Fruit fly (Drosophila melanogaster) whole organism, embryonic: Measurements from ENCODE around the gene CG14423.

Experiments
- Blimp-1 ChIP-seq: fragments of 200-800 bp; sonication (Bioruptor generic); optimal IDR thresholded peaks from 3 replicates; lab custom pipeline; 2018; ENCODE audit warnings: missing biosample characterization, missing genetic modification characterization, mild to moderate bottlenecking, moderate library complexity, missing genetic modification reagents
- CG10979 ChIP-seq: fragments of 200-800 bp; sonication (Bioruptor generic); optimal IDR thresholded peaks from 2 replicates; lab custom pipeline; 2018; ENCODE audit warnings: missing biosample characterization, mild to moderate bottlenecking, missing genetic modification characterization, moderate library complexity
- CG11093 ChIP-seq: fragments of 200-800 bp; sonication (Bioruptor generic); IDR thresholded peaks from 3 replicates; pipeline ENCODE4 v1.3.6; 2022; ENCODE audit warnings: missing biosample characterization, missing genetic modification characterization
- CG11504 ChIP-seq: fragments of 200-800 bp; sonication (Bioruptor generic); optimal IDR thresholded peaks from 3 replicates; lab custom pipeline; 2019; ENCODE audit warnings: missing biosample characterization, mild to moderate bottlenecking, missing genetic modification characterization, moderate library complexity
- CG14014 ChIP-seq: fragments of 200-800 bp; sonication (Bioruptor generic); IDR thresholded peaks from 2 replicates; pipeline ENCODE4 v1.3.6; 2022; ENCODE audit warnings: missing biosample characterization, missing genetic modification characterization
- CG1603 ChIP-seq: fragments of 200-800 bp; sonication (Bioruptor generic); optimal IDR thresholded peaks from 2 replicates; lab custom pipeline; 2019; ENCODE audit warnings: missing biosample characterization, mild to moderate bottlenecking, missing genetic modification characterization, moderate library complexity
- CG16779 ChIP-seq: fragments of 200-800 bp; sonication (Bioruptor generic); IDR thresholded peaks from 2 replicates; pipeline ENCODE4 v1.3.6; 2022; ENCODE audit warnings: missing biosample characterization, missing genetic modification characterization
- CG16815 ChIP-seq: fragments of 200-800 bp; sonication (Bioruptor generic); optimal IDR thresholded peaks from 3 replicates; lab custom pipeline; 2017; ENCODE audit warnings: missing biosample characterization, mild to moderate bottlenecking, missing genetic modification characterization
- CG17328 ChIP-seq: fragments of 200-800 bp; sonication (Bioruptor generic); IDR thresholded peaks from 2 replicates; pipeline ENCODE4 v1.3.6; 2022; ENCODE audit warnings: missing biosample characterization, missing genetic modification characterization
- CG2678 ChIP-seq: fragments of 200-800 bp; sonication (Bioruptor generic); optimal IDR thresholded peaks from 3 replicates; lab custom pipeline; 2019; ENCODE audit warnings: missing biosample characterization, mild to moderate bottlenecking, missing genetic modification characterization, moderate library complexity
- CG2712 ChIP-seq: fragments of 200-800 bp; optimal IDR thresholded peaks from 3 replicates; lab custom pipeline; 2019; ENCODE audit warnings: missing biosample characterization, mild to moderate bottlenecking, missing genetic modification characterization, moderate library complexity
- CG31441 ChIP-seq: fragments of 200-800 bp; sonication (Bioruptor generic); IDR thresholded peaks from 2 replicates; pipeline ENCODE4 v1.3.6; 2022; ENCODE audit warnings: missing biosample characterization, missing genetic modification characterization
- CG3726 ChIP-seq: fragments of 200-800 bp; sonication (Bioruptor generic); IDR thresholded peaks from 3 replicates; pipeline ENCODE4, ENCODE4 v1.3.6; 2022; ENCODE audit warnings: missing biosample characterization, missing genetic modification characterization
- CG4328 ChIP-seq: fragments of 200-800 bp; sonication (Bioruptor generic); optimal IDR thresholded peaks from 3 replicates; lab custom pipeline; 2017; ENCODE audit warnings: missing biosample characterization, missing genetic modification reagents, missing genetic modification characterization
- CG4404 ChIP-seq: fragments of 200-800 bp; sonication (Bioruptor generic); IDR thresholded peaks from 2 replicates; pipeline ENCODE4 v1.3.6; 2022; ENCODE audit warnings: missing biosample characterization, missing genetic modification characterization
- CG4617 ChIP-seq: fragments of 200-800 bp; sonication (Bioruptor generic); optimal IDR thresholded peaks from 3 replicates; lab custom pipeline; 2016; ENCODE audit warnings: missing biosample characterization, missing genetic modification characterization, borderline replicate concordance
- CG7839 ChIP-seq: fragments of 200-800 bp; sonication (Bioruptor generic); optimal IDR thresholded peaks from 3 replicates; lab custom pipeline; 2018; ENCODE audit warnings: missing biosample characterization, mild to moderate bottlenecking, missing genetic modification characterization, moderate library complexity
- Ets65A ChIP-seq: fragments of 200-800 bp; sonication (Bioruptor generic); peaks from one replicate; lab custom pipeline; 2016; ENCODE audit warnings: missing biosample characterization, missing genetic modification characterization
- Fer3 ChIP-seq: fragments of 200-800 bp; sonication (Bioruptor generic); optimal IDR thresholded peaks from 2 replicates; lab custom pipeline; 2018; ENCODE audit warnings: missing biosample characterization, mild to moderate bottlenecking, missing genetic modification characterization, moderate library complexity
- HLH3B ChIP-seq: fragments of 200-800 bp; sonication (Bioruptor generic); IDR thresholded peaks from 2 replicates; pipeline ENCODE4 v1.3.6; 2022; ENCODE audit warnings: missing biosample characterization, missing genetic modification characterization
- Hmr ChIP-seq: fragments of 200-800 bp; sonication (Bioruptor generic); optimal IDR thresholded peaks from 3 replicates; lab custom pipeline; 2017; ENCODE audit warnings: mild to moderate bottlenecking, missing biosample characterization, missing genetic modification reagents, missing genetic modification characterization
- Hr51 ChIP-seq, 2 experiments: fragments of 200-800 bp; sonication (Bioruptor generic); optimal IDR thresholded peaks; 2 replicates in 1 of 2; 3 replicates in 1 of 2; lab custom pipeline; 2016 to 2018; ENCODE audit warnings: missing biosample characterization in 2 of 2, missing genetic modification characterization in 2 of 2, mild to moderate bottlenecking in 1 of 2, moderate library complexity in 1 of 2
- Hsf ChIP-seq: fragments of 200-800 bp; sonication (Bioruptor generic); optimal IDR thresholded peaks from 3 replicates; lab custom pipeline; 2016; ENCODE audit warnings: missing biosample characterization, missing genetic modification characterization
- Oaz ChIP-seq: fragments of 200-800 bp; sonication (Bioruptor generic); IDR thresholded peaks from 2 replicates; pipeline ENCODE4 v1.3.6; 2022; ENCODE audit warnings: missing biosample characterization, missing genetic modification characterization
- Opbp ChIP-seq: fragments of 200-800 bp; sonication (Bioruptor generic); IDR thresholded peaks from 3 replicates; pipeline ENCODE4 v1.3.6; 2022; ENCODE audit warnings: missing biosample characterization, missing genetic modification characterization; ENCODE audit not compliant: partially characterized antibody
- Rfx ChIP-seq: fragments of 200-800 bp; sonication (Bioruptor generic); IDR thresholded peaks from 2 replicates; pipeline ENCODE4 v1.3.6; 2022; ENCODE audit warnings: missing biosample characterization, missing genetic modification characterization
- Xrp1 ChIP-seq: fragments of 200-800 bp; sonication (Bioruptor generic); IDR thresholded peaks from 2 replicates; pipeline ENCODE4 v1.3.6; 2022; ENCODE audit warnings: missing biosample characterization, missing genetic modification characterization
- bsh ChIP-seq, 2 experiments: fragments of 200-800 bp; sonication (Bioruptor generic); optimal IDR thresholded peaks; 2 replicates each; lab custom pipeline; 2017 to 2018; ENCODE audit warnings: mild to moderate bottlenecking in 2 of 2, missing biosample characterization in 2 of 2, missing genetic modification characterization in 2 of 2, moderate library complexity in 1 of 2
- caup ChIP-seq: fragments of 200-800 bp; sonication (Bioruptor generic); optimal IDR thresholded peaks from 3 replicates; lab custom pipeline; 2017; ENCODE audit warnings: missing biosample characterization, mild to moderate bottlenecking, missing genetic modification characterization, moderate library complexity; ENCODE audit not compliant: severe bottlenecking
- crol ChIP-seq: fragments of 200-800 bp; sonication (Bioruptor generic); IDR thresholded peaks from 2 replicates; pipeline ENCODE4 v1.3.6; 2022; ENCODE audit warnings: missing biosample characterization, missing genetic modification characterization
- dimm ChIP-seq: fragments of 200-800 bp; sonication (Bioruptor generic); IDR thresholded peaks from 2 replicates; pipeline ENCODE4 v1.3.6; 2022; ENCODE audit warnings: missing biosample characterization, missing genetic modification characterization
- dmrt99B ChIP-seq: fragments of 200-800 bp; sonication (Bioruptor generic); optimal IDR thresholded peaks from 2 replicates; lab custom pipeline; 2018; ENCODE audit warnings: missing biosample characterization, mild to moderate bottlenecking, missing genetic modification characterization, moderate library complexity
- esg ChIP-seq: fragments of 200-800 bp; sonication (Bioruptor generic); conservative IDR thresholded peaks from 2 replicates; pipeline ENCODE4 v1.3.6; 2022; ENCODE audit warnings: missing biosample characterization, missing genetic modification characterization
- ewg ChIP-seq: fragments of 200-800 bp; sonication (Bioruptor generic); optimal IDR thresholded peaks from 3 replicates; lab custom pipeline; 2017; ENCODE audit warnings: mild to moderate bottlenecking, missing biosample characterization, missing genetic modification reagents, missing genetic modification characterization
- gsb ChIP-seq: fragments of 200-800 bp; sonication (Bioruptor generic); IDR thresholded peaks from 2 replicates; pipeline ENCODE4 v1.3.6; 2022; ENCODE audit warnings: missing biosample characterization, missing genetic modification characterization
- ken ChIP-seq: fragments of 200-800 bp; sonication (Bioruptor generic); IDR thresholded peaks from 3 replicates; pipeline ENCODE4 v1.3.6; 2022; ENCODE audit warnings: missing biosample characterization, missing genetic modification characterization
- lilli ChIP-seq: fragments of 200-800 bp; sonication (Bioruptor generic); optimal IDR thresholded peaks from 3 replicates; lab custom pipeline; 2016; ENCODE audit warnings: missing biosample characterization, missing genetic modification characterization
- lmd ChIP-seq: fragments of 200-800 bp; sonication (Bioruptor generic); IDR thresholded peaks from 2 replicates; pipeline ENCODE4 v1.3.6; 2022; ENCODE audit warnings: missing biosample characterization, missing genetic modification characterization
- nmo ChIP-seq: fragments of 200-800 bp; sonication (Bioruptor generic); optimal IDR thresholded peaks from 2 replicates; lab custom pipeline; 2018; ENCODE audit warnings: missing biosample characterization, mild to moderate bottlenecking, missing genetic modification characterization, moderate library complexity
- phol ChIP-seq: fragments of 200-800 bp; sonication (Bioruptor generic); optimal IDR thresholded peaks from 3 replicates; lab custom pipeline; 2018; ENCODE audit warnings: missing biosample characterization, mild to moderate bottlenecking, missing genetic modification characterization, moderate library complexity
- ranshi ChIP-seq: fragments of 200-800 bp; sonication (Bioruptor generic); IDR thresholded peaks from 2 replicates; pipeline ENCODE4 v1.3.6; 2022; ENCODE audit warnings: missing biosample characterization, missing genetic modification characterization
- scrt ChIP-seq: fragments of 200-800 bp; sonication (Bioruptor generic); optimal IDR thresholded peaks from 2 replicates; lab custom pipeline; 2018; ENCODE audit warnings: missing biosample characterization, mild to moderate bottlenecking, missing genetic modification characterization, moderate library complexity
- sd ChIP-seq: fragments of 200-800 bp; sonication (Bioruptor generic); optimal IDR thresholded peaks from 3 replicates; lab custom pipeline; 2018; ENCODE audit warnings: missing biosample characterization, mild to moderate bottlenecking, missing genetic modification characterization, moderate library complexity
- slbo ChIP-seq: fragments of 200-800 bp; sonication (Bioruptor generic); IDR thresholded peaks from 2 replicates; pipeline ENCODE4 v1.3.6; 2022; ENCODE audit warnings: missing biosample characterization, missing genetic modification characterization
- sqz ChIP-seq: fragments of 200-800 bp; sonication (Bioruptor generic); optimal IDR thresholded peaks from 3 replicates; lab custom pipeline; 2018; ENCODE audit warnings: missing biosample characterization, mild to moderate bottlenecking, missing genetic modification characterization
- ttk ChIP-seq: fragments of 200-800 bp; sonication (Bioruptor generic); IDR thresholded peaks from 2 replicates; pipeline ENCODE4 v2.1.2; 2022; ENCODE audit warnings: missing biosample characterization, missing genetic modification characterization
- unpg ChIP-seq: fragments of 200-800 bp; sonication (Bioruptor generic); optimal IDR thresholded peaks from 3 replicates; lab custom pipeline; 2018; ENCODE audit warnings: missing biosample characterization, mild to moderate bottlenecking, missing genetic modification characterization, moderate library complexity
- yki ChIP-seq: fragments of >200 bp; optimal IDR thresholded peaks from 3 replicates; lab custom pipeline; 2018
- zfh1 ChIP-seq: fragments of 200-800 bp; sonication (Bioruptor generic); IDR thresholded peaks from 3 replicates; pipeline ENCODE4 v1.3.6; 2022; ENCODE audit warnings: missing biosample characterization, missing genetic modification characterization

CG14423 gene

dm6 chrX:2907105-2907694 is 38.0 kb upstream of the CG14423 start (continued):
- 0 out of 2 replicates have a peak, but pooled peaks have one; percentile 21 for TF ChIP-seq HLH3B (GFP tag; lab: Robert Waterston, UW)
- TF ChIP-seq ranshi: peak; percentile 42; the same call in 1 of the 2 replicates
- 0 out of 2 replicates have a peak, but pooled peaks have one; percentile 23 for TF ChIP-seq esg (GFP tag; lab: Robert Waterston, UW)
- TF ChIP-seq CG2678 (tag; lab: Kevin White, UChicago): peak; percentile 4
- no peak for TF ChIP-seq scrt (GFP tag; lab: Kevin White, UChicago)
- TF ChIP-seq gsb (GFP tag; lab: Robert Waterston, UW): no peak
- TF ChIP-seq lmd (GFP tag; lab: Robert Waterston, UW): 0 out of 2 replicates have a peak, but pooled peaks have one; percentile 20
- TF ChIP-seq dmrt99B: peak; percentile 36
- peak; percentile 49 for TF ChIP-seq CG1603 (tag; lab: Kevin White, UChicago)
- no peak for TF ChIP-seq dimm (GFP tag; lab: Robert Waterston, UW)
- no peak for TF ChIP-seq Fer3
- TF ChIP-seq Blimp-1 (GFP tag; lab: Kevin White, UChicago): peak; percentile 17
- peak; percentile 5 for TF ChIP-seq phol (tag; lab: Kevin White, UChicago)
- 0 out of 3 replicates have a peak, but pooled peaks have one; percentile 40 for TF ChIP-seq CG11093 (GFP tag; lab: Robert Waterston, UW)
- no peak for TF ChIP-seq CG14014 (GFP tag; lab: Robert Waterston, UW)
- 0 out of 2 replicates have a peak, but pooled peaks have one; percentile 23 for TF ChIP-seq CG31441 (GFP tag; lab: Robert Waterston, UW)
- TF ChIP-seq CG17328 (GFP tag; lab: Robert Waterston, UW): peak; percentile 47; the same call in 1 of the 2 replicates
- TF ChIP-seq CG4404: no peak
- TF ChIP-seq crol (GFP tag; lab: Robert Waterston, UW): peak; percentile 28; the same call in 1 of the 2 replicates
- TF ChIP-seq unpg: peak; percentile 20
- peak; percentile 7 for TF ChIP-seq CG2712 (tag; lab: Kevin White, UChicago)
- no peak for TF ChIP-seq CG16815
- peak; percentile 11 for TF ChIP-seq CG10979
- peak in 1 of 2 experiments; percentile 37 for TF ChIP-seq bsh (GFP tag; optimal IDR thresholded peaks at IDR 0.05; lab: Kevin White, UChicago)
- TF ChIP-seq ttk (GFP tag; lab: Robert Waterston, UW): peak; percentile 51; the same call in 1 of the 2 replicates
- TF ChIP-seq Opbp (GFP tag; lab: Robert Waterston, UW): no peak
- TF ChIP-seq CG7839 (tag; lab: Kevin White, UChicago): peak; percentile 21
- TF ChIP-seq Ets65A: peak; percentile 81
- TF ChIP-seq CG11504: peak; percentile 37
- peak; percentile 1 for TF ChIP-seq Hsf
- TF ChIP-seq nmo: peak; percentile 4
- peak; percentile 21; the same call in 1 of the 2 replicates for TF ChIP-seq Xrp1 (GFP tag; lab: Robert Waterston, UW)
- no peak for TF ChIP-seq CG16779

dm6 chrX:2912581-2912980 is 32.6 kb upstream of the CG14423 start:
- TF ChIP-seq lilli (GFP tag; lab: Kevin White, UChicago) (peak; percentile 5), Hmr (GFP tag; lab: Kevin White, UChicago) (peak; percentile 34), CG4328 (GFP tag; lab: Kevin White, UChicago) (no peak), Blimp-1 (GFP tag; lab: Kevin White, UChicago) (peak; percentile 21), sd (tag; lab: Kevin White, UChicago) (no peak), slbo (GFP tag; lab: Robert Waterston, UW) (peak; percentile 54), CG3726 (no peak), zfh1 (GFP tag; lab: Robert Waterston, UW) (no peak), CG4617 (GFP tag; lab: Kevin White, UChicago) (no peak), CG2678 (tag; lab: Kevin White, UChicago) (peak; percentile 24), Rfx (0 out of 2 replicates have a peak, but pooled peaks have one; percentile 10), sqz (no peak), CG11504 (peak; percentile 46), ken (GFP tag; lab: Robert Waterston, UW) (no peak), Hr51 (GFP tag; optimal IDR thresholded peaks at IDR 0.05; lab: Kevin White, UChicago) (peak in 1 of 2 experiments; percentile 17), caup (GFP tag; lab: Kevin White, UChicago) (peak; percentile 20), ewg (peak; percentile 4), dmrt99B (peak; percentile 46), CG17328 (GFP tag; lab: Robert Waterston, UW) (0 out of 2 replicates have a peak, but pooled peaks have one; percentile 14), Oaz (GFP tag; lab: Robert Waterston, UW) (0 out of 2 replicates have a peak, but pooled peaks have one; percentile 6), yki (no peak)
